Fruit fly (Drosophila melanogaster): ENCODE results near the gene CG12713.

CG12713 gene

DNA sequence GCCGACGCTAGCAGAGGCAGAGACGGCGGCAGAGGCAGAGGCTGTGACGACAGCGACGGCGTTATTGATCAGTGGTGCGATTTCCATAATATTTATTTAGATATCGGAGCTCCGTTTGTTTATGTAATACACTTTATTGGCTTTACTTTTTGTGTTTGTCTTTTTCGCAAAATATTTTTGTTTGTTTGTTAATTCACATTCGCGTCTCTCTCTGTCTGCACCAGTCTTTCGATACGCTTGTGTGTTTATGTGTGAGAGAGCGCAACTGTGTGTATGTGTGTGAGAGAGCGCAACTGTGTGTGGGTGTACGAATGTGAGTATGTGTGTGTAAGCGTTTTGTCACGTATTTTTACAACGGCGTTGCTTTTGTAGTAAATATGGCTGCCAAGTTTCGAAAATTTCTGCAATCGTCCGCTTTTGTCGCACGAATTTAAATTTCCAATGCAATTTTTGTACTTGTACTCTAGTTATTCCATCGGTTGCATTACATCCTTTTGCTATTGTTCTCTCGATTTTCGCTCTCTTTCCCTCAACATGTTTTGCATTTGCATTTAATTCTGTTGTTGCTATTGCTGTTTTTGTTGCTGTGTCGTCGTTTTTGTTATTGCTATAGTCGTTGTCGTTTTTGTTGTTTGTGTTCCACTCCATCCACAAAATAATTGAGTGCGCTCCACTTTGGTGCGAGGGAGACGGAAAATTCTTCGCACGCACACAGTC lies 6.6 kb upstream of the CG12713 start (continued):
- TF ChIP-seq Poxn (GFP tag; IDR thresholded peaks at IDR 0.05): no peak
- TF ChIP-seq dmrt99B (tag; optimal IDR thresholded peaks at IDR 0.05): peak; percentile 19
- TF ChIP-seq CG4707 (GFP tag; optimal IDR thresholded peaks at IDR 0.05): no peak
- no peak for TF ChIP-seq Six4 (GFP tag; optimal IDR thresholded peaks at IDR 0.05)
- no peak for TF ChIP-seq CG18619 (GFP tag; optimal IDR thresholded peaks at IDR 0.05)
- TF ChIP-seq az2 (GFP tag; optimal IDR thresholded peaks at IDR 0.05): no peak
- TF ChIP-seq bowl (GFP tag; IDR thresholded peaks at IDR 0.05): peak; percentile 27; the same call in 1 of the 2 replicates
- TF ChIP-seq nau (GFP tag; optimal IDR thresholded peaks at IDR 0.05): peak; percentile 14
- TF ChIP-seq trem (tag; optimal IDR thresholded peaks at IDR 0.05): no peak
- TF ChIP-seq CG8388 (GFP tag; optimal IDR thresholded peaks at IDR 0.05): peak; percentile 0
- TF ChIP-seq pita (GFP tag; optimal IDR thresholded peaks at IDR 0.05): no peak
- TF ChIP-seq Atf-2 (GFP tag; optimal IDR thresholded peaks at IDR 0.05): no peak
- no peak for TF ChIP-seq pros (GFP tag; optimal IDR thresholded peaks at IDR 0.05)
- peak; percentile 1 for TF ChIP-seq CG8924 (tag; optimal IDR thresholded peaks at IDR 0.05)
- peak; percentile 46 for TF ChIP-seq Hmr (GFP tag; optimal IDR thresholded peaks at IDR 0.05)
- no peak; the same call in 1 of the 2 replicates for TF ChIP-seq CG17328 (GFP tag; IDR thresholded peaks at IDR 0.05)
- TF ChIP-seq slbo (GFP tag; IDR thresholded peaks at IDR 0.05): no peak
- no peak for TF ChIP-seq bigmax (GFP tag; optimal IDR thresholded peaks at IDR 0.05)
- no peak for TF ChIP-seq zen (tag; optimal IDR thresholded peaks at IDR 0.05)
- peak; percentile 19 for TF ChIP-seq org-1 (GFP tag; optimal IDR thresholded peaks at IDR 0.05)
- no peak for TF ChIP-seq CG11723 (GFP tag; optimal IDR thresholded peaks at IDR 0.05)
- no peak for TF ChIP-seq pzg (GFP tag; optimal IDR thresholded peaks at IDR 0.05)
- TF ChIP-seq CG12299 (tag; optimal IDR thresholded peaks at IDR 0.05): peak; percentile 43
- no peak for TF ChIP-seq danr (GFP tag; IDR thresholded peaks at IDR 0.05)
- peak; percentile 42 for TF ChIP-seq CG2678 (tag; optimal IDR thresholded peaks at IDR 0.05)
- TF ChIP-seq CG14014 (GFP tag; IDR thresholded peaks at IDR 0.05): peak; percentile 62; the same call in 1 of the 2 replicates
- TF ChIP-seq ci (GFP tag; IDR thresholded peaks at IDR 0.05): no peak
- TF ChIP-seq Scr (GFP tag; IDR thresholded peaks at IDR 0.05; ENCODE audit: partially characterized antibody): no peak
- no peak for TF ChIP-seq sisA (GFP tag; IDR thresholded peaks at IDR 0.05)
- TF ChIP-seq CG3847 (GFP tag; IDR thresholded peaks at IDR 0.05): no peak
- no peak for TF ChIP-seq CG12744 (GFP tag; optimal IDR thresholded peaks at IDR 0.05)
- TF ChIP-seq ERR (GFP tag; optimal IDR thresholded peaks at IDR 0.05): no peak
- TF ChIP-seq CG31224 (GFP tag; IDR thresholded peaks at IDR 0.05): no peak
- no peak for TF ChIP-seq pan (optimal IDR thresholded peaks at IDR 0.05)
- no peak for TF ChIP-seq pan (GFP tag; optimal IDR thresholded peaks at IDR 0.05 in 1 of 2, IDR thresholded peaks at IDR 0.05 in 1 of 2)
- no peak for TF ChIP-seq CG32532 (GFP tag; IDR thresholded peaks at IDR 0.05)
- TF ChIP-seq Lim3 (GFP tag; IDR thresholded peaks at IDR 0.05): no peak
- TF ChIP-seq so (GFP tag; IDR thresholded peaks at IDR 0.05): peak; percentile 48; the same call in 1 of the 3 replicates
- TF ChIP-seq Hand (GFP tag; optimal IDR thresholded peaks at IDR 0.05): no peak
- no peak for TF ChIP-seq cad (GFP tag; optimal IDR thresholded peaks at IDR 0.05)
- TF ChIP-seq bcd (GFP tag; optimal IDR thresholded peaks at IDR 0.05): no peak
- TF ChIP-seq CG15601 (tag; optimal IDR thresholded peaks at IDR 0.05): no peak
- no peak for TF ChIP-seq kah (GFP tag; optimal IDR thresholded peaks at IDR 0.05)
- TF ChIP-seq Jarid2 (GFP tag; optimal IDR thresholded peaks at IDR 0.05): no peak
- TF ChIP-seq Aef1 (GFP tag; IDR thresholded peaks at IDR 0.05): peak; percentile 73
- TF ChIP-seq CG6175 (GFP tag; IDR thresholded peaks at IDR 0.05): no peak
- peak; percentile 19; the same call in 1 of the 2 replicates for TF ChIP-seq CG14441 (GFP tag; IDR thresholded peaks at IDR 0.05)
- no peak for TF ChIP-seq Deaf1 (tag; optimal IDR thresholded peaks at IDR 0.05)
- TF ChIP-seq YL-1 (GFP tag; optimal IDR thresholded peaks at IDR 0.05): peak; percentile 75
- TF ChIP-seq CG33557 (GFP tag; optimal IDR thresholded peaks at IDR 0.05): no peak

Data from whole organism, embryonic.